Worm (Caenorhabditis elegans): ENCODE measurements around the gene hgrs-1.

ce11 chrIV:8225357-8225756 lies 19.5 kb upstream of the hgrs-1 start, which contains the start of gene serp-1.2:
- no peak for TF ChIP-seq fkh-10 (GFP tag; optimal IDR thresholded peaks at IDR 0.05)
- no peak for TF ChIP-seq hlh-15 (tag; optimal IDR thresholded peaks at IDR 0.05)
- no peak for TF ChIP-seq pros-1 (tag; optimal IDR thresholded peaks at IDR 0.05)
- no peak for TF ChIP-seq lim-6 (tag; optimal IDR thresholded peaks at IDR 0.05)
- no peak for TF ChIP-seq ceh-34 (tag; optimal IDR thresholded peaks at IDR 0.05)
- no peak for TF ChIP-seq ama-1 (optimal IDR thresholded peaks at IDR 0.05)
- TF ChIP-seq hlh-6 (tag; optimal IDR thresholded peaks at IDR 0.05): no peak
- no peak for TF ChIP-seq ceh-30 (tag; optimal IDR thresholded peaks at IDR 0.05)
- TF ChIP-seq elt-4 (tag; optimal IDR thresholded peaks at IDR 0.05): no peak
- TF ChIP-seq unc-86 (tag; optimal IDR thresholded peaks at IDR 0.05): no peak
- TF ChIP-seq nfya-1 (tag; optimal IDR thresholded peaks at IDR 0.05): no peak
- no peak for TF ChIP-seq ceh-22 (tag; optimal IDR thresholded peaks at IDR 0.05)
- TF ChIP-seq pqm-1 (tag; optimal IDR thresholded peaks at IDR 0.05): no peak
- TF ChIP-seq fkh-6 (tag; optimal IDR thresholded peaks at IDR 0.05): no peak
